Worm (Caenorhabditis elegans) whole organism, young adult: ENCODE measurements around the gene Y70G10A.4.
"Not testable (repeated sequence)": the region's sequence is repeated elsewhere in the genome, so short reads cannot be mapped to it uniquely, and the experiment has no call there.

ENCODE experiments used
- B0261.1 ChIP-seq: sonication (generic microtip); optimal IDR thresholded peaks from 2 replicates; lab custom pipeline; 2016; ENCODE audit warnings: mild to moderate bottlenecking, missing genetic modification characterization, moderate library complexity, missing compliant biosample characterization
- B0336.3 ChIP-seq: fragments of 200-800 bp; sonication (Bioruptor generic); IDR thresholded peaks from 2 replicates; pipeline ENCODE4 v1.3.6; 2022; ENCODE audit warnings: missing genetic modification characterization, missing compliant biosample characterization
- F10E7.11 ChIP-seq: sonication (generic microtip); optimal IDR thresholded peaks from 2 replicates; lab custom pipeline; 2017; ENCODE audit warnings: mild to moderate bottlenecking, missing genetic modification characterization, moderate library complexity, missing compliant biosample characterization
- F57A8.1 ChIP-seq: fragments of 200-800 bp; sonication (Bioruptor generic); optimal IDR thresholded peaks from 2 replicates; lab custom pipeline; 2018; ENCODE audit warnings: mild to moderate bottlenecking, missing genetic modification characterization, moderate library complexity, missing compliant biosample characterization
- F57C9.4 ChIP-seq: sonication (generic microtip); optimal IDR thresholded peaks from 2 replicates; lab custom pipeline; 2017; ENCODE audit warnings: mild to moderate bottlenecking, missing genetic modification characterization, missing compliant biosample characterization
- K11D2.4 ChIP-seq: fragments of 200-800 bp; sonication (Bioruptor generic); IDR thresholded peaks from 2 replicates; pipeline ENCODE4 v1.3.6; 2022; ENCODE audit warnings: missing genetic modification reagents, missing genetic modification characterization, missing compliant biosample characterization
- T26A5.8 ChIP-seq: sonication (generic microtip); optimal IDR thresholded peaks from 2 replicates; lab custom pipeline; 2016; ENCODE audit warnings: missing genetic modification characterization, missing compliant biosample characterization
- Y53G8AR.9 ChIP-seq: fragments of 200-800 bp; sonication (Bioruptor generic); conservative IDR thresholded peaks from 2 replicates; pipeline ENCODE4 v1.3.6; 2022; ENCODE audit warnings: missing genetic modification reagents, missing genetic modification characterization, missing compliant biosample characterization
- Y67H2A.10 ChIP-seq: fragments of 200-800 bp; sonication (Bioruptor generic); conservative IDR thresholded peaks from 2 replicates; pipeline ENCODE4 v1.3.6; 2022; ENCODE audit warnings: missing genetic modification reagents, missing genetic modification characterization, missing compliant biosample characterization
- ama-1 ChIP-seq, 3 experiments: fragments of 150-350 bp in 1 of 3; sonication (generic microtip) in 2 of 3; optimal IDR thresholded peaks; 2 replicates each; lab custom pipeline; 2014 to 2018; ENCODE audit warnings: missing biosample characterization in 2 of 3, missing genetic modification characterization in 2 of 3, missing genetic modification reagents in 2 of 3
- atf-7 ChIP-seq: sonication (generic microtip); optimal IDR thresholded peaks from 2 replicates; lab custom pipeline; 2017; ENCODE audit warnings: mild to moderate bottlenecking, missing genetic modification characterization, missing compliant biosample characterization
- ceh-100 ChIP-seq: fragments of 200-800 bp; sonication (Bioruptor generic); IDR thresholded peaks from 2 replicates; pipeline ENCODE4 v1.3.6; 2022; ENCODE audit warnings: missing genetic modification reagents, missing genetic modification characterization, missing compliant biosample characterization
- ceh-79 ChIP-seq: sonication (generic microtip); optimal IDR thresholded peaks from 2 replicates; lab custom pipeline; 2017; ENCODE audit warnings: mild to moderate bottlenecking, missing genetic modification characterization, missing compliant biosample characterization
- efl-1 ChIP-seq: fragments of 150-350 bp; optimal IDR thresholded peaks from 2 replicates; lab custom pipeline; 2014; ENCODE audit warnings: missing biosample characterization, missing genetic modification reagents, missing genetic modification characterization
- fkh-3 ChIP-seq: sonication (generic microtip); optimal IDR thresholded peaks from 2 replicates; lab custom pipeline; 2016; ENCODE audit warnings: mild to moderate bottlenecking, missing genetic modification characterization, missing compliant biosample characterization
- gei-17 ChIP-seq: fragments of 200-800 bp; sonication (Bioruptor generic); optimal IDR thresholded peaks from 2 replicates; lab custom pipeline; 2018; ENCODE audit warnings: mild to moderate bottlenecking, missing genetic modification characterization, missing compliant biosample characterization
- him-1 ChIP-seq: sonication (generic microtip); optimal IDR thresholded peaks from 2 replicates; lab custom pipeline; 2016; ENCODE audit warnings: missing genotype, missing genetic modification reagents, missing genetic modification characterization, missing compliant biosample characterization
- hsf-1 ChIP-seq: fragments of 200-800 bp; sonication (Bioruptor generic); IDR thresholded peaks from 2 replicates; pipeline ENCODE4 v1.3.6; 2022; ENCODE audit warnings: missing genetic modification reagents, missing genetic modification characterization, missing compliant biosample characterization
- lsl-1 ChIP-seq: fragments of 200-800 bp; sonication (Bioruptor generic); optimal IDR thresholded peaks from 2 replicates; lab custom pipeline; 2018; ENCODE audit warnings: mild to moderate bottlenecking, missing genetic modification characterization, moderate library complexity, missing compliant biosample characterization
- madf-10 ChIP-seq: sonication (generic microtip); optimal IDR thresholded peaks from 2 replicates; lab custom pipeline; 2016; ENCODE audit warnings: mild to moderate bottlenecking, missing genetic modification characterization, missing compliant biosample characterization
- madf-3 ChIP-seq: fragments of 200-800 bp; sonication (Bioruptor generic); IDR thresholded peaks from 2 replicates; pipeline ENCODE4 v1.3.6; 2022; ENCODE audit warnings: missing genetic modification reagents, missing genetic modification characterization, missing compliant biosample characterization
- nhr-27 ChIP-seq: fragments of 200-800 bp; sonication (Bioruptor generic); optimal IDR thresholded peaks from 2 replicates; lab custom pipeline; 2018; ENCODE audit warnings: mild to moderate bottlenecking, missing genetic modification characterization, moderate library complexity, missing compliant biosample characterization
- nhr-80 ChIP-seq: sonication (generic microtip); optimal IDR thresholded peaks from 2 replicates; lab custom pipeline; 2016; ENCODE audit warnings: missing genetic modification characterization, missing compliant biosample characterization
- rcor-1 ChIP-seq: fragments of 200-800 bp; sonication (Bioruptor generic); IDR thresholded peaks from 2 replicates; pipeline ENCODE4 v1.3.6; 2022; ENCODE audit warnings: missing genetic modification reagents, missing genetic modification characterization, missing compliant biosample characterization
- rec-8 ChIP-seq, 2 experiments: sonication (generic microtip); optimal IDR thresholded peaks; 2 replicates each; lab custom pipeline; 2016; ENCODE audit warnings: mild to moderate bottlenecking in 2 of 2, missing genetic modification characterization in 2 of 2, missing genetic modification reagents in 2 of 2, missing genotype in 2 of 2, missing biosample characterization in 1 of 2, missing compliant biosample characterization in 1 of 2, moderate library complexity in 1 of 2
- sdz-38 ChIP-seq: sonication (generic microtip); optimal IDR thresholded peaks from 2 replicates; lab custom pipeline; 2016; ENCODE audit warnings: missing genotype, missing genetic modification characterization, missing compliant biosample characterization
- sea-2 ChIP-seq: fragments of 200-800 bp; sonication (Bioruptor generic); IDR thresholded peaks from 2 replicates; pipeline ENCODE4 v1.3.6; 2022; ENCODE audit warnings: missing genetic modification characterization, missing compliant biosample characterization
- snpc-1.1 ChIP-seq: sonication (generic microtip); optimal IDR thresholded peaks from 2 replicates; lab custom pipeline; 2017; ENCODE audit warnings: missing genetic modification characterization, mild to moderate bottlenecking, missing compliant biosample characterization, antibody characterized with exemption, moderate library complexity, missing genotype, missing genetic modification reagents; ENCODE audit not compliant: insufficient read depth
- snpc-1.3 ChIP-seq: sonication (generic microtip); optimal IDR thresholded peaks from 2 replicates; lab custom pipeline; 2017; ENCODE audit warnings: missing genetic modification characterization, mild to moderate bottlenecking, missing compliant biosample characterization, antibody characterized with exemption, moderate library complexity, missing genotype, missing genetic modification reagents; ENCODE audit not compliant: insufficient read depth
- snpc-3.4 ChIP-seq: sonication (generic microtip); optimal IDR thresholded peaks from 2 replicates; lab custom pipeline; 2017; ENCODE audit warnings: missing genetic modification characterization, mild to moderate bottlenecking, missing compliant biosample characterization, antibody characterized with exemption, moderate library complexity, missing genotype, missing genetic modification reagents
- somi-1 ChIP-seq: fragments of 200-800 bp; sonication (Bioruptor generic); optimal IDR thresholded peaks from 2 replicates; lab custom pipeline; 2018; ENCODE audit warnings: mild to moderate bottlenecking, missing genetic modification characterization, missing compliant biosample characterization
- tbx-9 ChIP-seq: sonication (generic microtip); optimal IDR thresholded peaks from 2 replicates; lab custom pipeline; 2016; ENCODE audit warnings: borderline replicate concordance, missing genetic modification characterization, inconsistent platforms, missing compliant biosample characterization
- tlf-1 ChIP-seq: fragments of 200-800 bp; sonication (Bioruptor generic); optimal IDR thresholded peaks from 2 replicates; lab custom pipeline; 2018; ENCODE audit warnings: mild to moderate bottlenecking, missing genetic modification characterization, missing compliant biosample characterization
- zfh-2 ChIP-seq: fragments of 200-800 bp; sonication (Bioruptor generic); conservative IDR thresholded peaks from 2 replicates; pipeline ENCODE4 v1.3.6; 2022; ENCODE audit warnings: missing genetic modification reagents, missing genetic modification characterization, missing compliant biosample characterization
- ztf-28 ChIP-seq: fragments of 200-800 bp; sonication (Bioruptor generic); IDR thresholded peaks from 2 replicates; pipeline ENCODE4 v1.3.6; 2022; ENCODE audit warnings: missing genetic modification reagents, missing genetic modification characterization, missing compliant biosample characterization

The Y70G10A.4 gene

ce11 chrIII:10221860-10222259 is at the start of gene Y70G10A.4:
TSS of gene Y70G10A.4 (plus strand) at chrIII:10222160.
- TF ChIP-seq F57C9.4 (tag; lab: Kevin White, UChicago); B0261.1 (tag; lab: Kevin White, UChicago); efl-1 (GFP tag; lab: Kevin White, UChicago): not testable (repeated sequence)

DNA sequence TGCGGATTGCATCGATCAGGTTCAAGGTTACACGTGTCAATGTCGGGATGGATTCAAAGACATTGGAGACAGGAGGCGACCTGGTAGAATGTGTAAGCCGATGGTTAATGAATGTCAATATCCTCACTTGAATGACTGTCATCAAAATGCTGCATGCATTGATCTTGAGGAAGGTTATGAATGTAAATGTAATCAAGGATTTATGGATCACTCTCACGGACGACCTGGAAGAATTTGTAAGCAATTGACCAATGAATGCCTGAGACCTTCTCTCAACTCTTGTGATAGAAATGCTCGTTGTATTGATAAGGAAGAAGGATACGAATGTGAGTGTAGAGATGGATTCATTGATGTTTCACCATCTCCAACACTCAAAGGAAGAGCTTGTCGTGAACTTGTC is 43.9 kb upstream of the Y70G10A.4 start:
- TF ChIP-seq Y53G8AR.9 (no peak), gei-17 (GFP tag; lab: Kevin White, UChicago) (no peak), ceh-100 (GFP tag; lab: Robert Waterston, UW) (no peak), nhr-80 (tag; lab: Kevin White, UChicago) (no peak), tbx-9 (no peak), madf-3 (no peak), sea-2 (GFP tag; lab: Robert Waterston, UW) (no peak), nhr-27 (no peak), Y67H2A.10 (GFP tag; lab: Robert Waterston, UW) (no peak), sdz-38 (tag; lab: Kevin White, UChicago) (no peak), K11D2.4 (no peak), snpc-1.1 (tag; lab: Kevin White, UChicago) (no peak), snpc-1.3 (tag; lab: Kevin White, UChicago) (no peak), rcor-1 (no peak), hsf-1 (GFP tag; lab: Robert Waterston, UW) (no peak), somi-1 (GFP tag; lab: Kevin White, UChicago) (no peak), fkh-3 (tag; lab: Kevin White, UChicago) (no peak)
- TF ChIP-seq, all 124 proteins: peak for 0

- TF ChIP-seq F10E7.11 (no peak), ama-1 (optimal IDR thresholded peaks at IDR 0.05; lab: Kevin White, UChicago) (no peak), ama-1 (GFP tag; optimal IDR thresholded peaks at IDR 0.05; lab: Kevin White, UChicago) (no peak), F57A8.1 (GFP tag; lab: Kevin White, UChicago) (no peak), ceh-79 (tag; lab: Kevin White, UChicago) (no peak), atf-7 (tag; lab: Kevin White, UChicago) (no peak), ztf-28 (no peak), zfh-2 (GFP tag; lab: Robert Waterston, UW) (no peak), T26A5.8 (tag; lab: Kevin White, UChicago) (no peak), lsl-1 (GFP tag; lab: Kevin White, UChicago) (no peak), tlf-1 (GFP tag; lab: Kevin White, UChicago) (no peak), rec-8 (tag; optimal IDR thresholded peaks at IDR 0.05; lab: Kevin White, UChicago) (no peak), him-1 (tag; lab: Kevin White, UChicago) (no peak), snpc-3.4 (tag; lab: Kevin White, UChicago) (no peak), madf-10 (tag; lab: Kevin White, UChicago) (no peak)
These were observed 43.4 kb upstream of the Y70G10A.4 start for ce11 chrIII:10178552-10178951.

- TF ChIP-seq B0336.3 (GFP tag; lab: Robert Waterston, UW), result no peak
- TF ChIP-seq, all 124 proteins: peak for 0
These were observed 42.5 kb upstream of the Y70G10A.4 start for ce11 chrIII:10179444-10179843.
